Fruit fly (Drosophila melanogaster): ENCODE measurements around the gene Nepl9.
A peak's percentile ranks its signal among the peaks of the same experiment; 100 is the strongest.

Nepl9 gene

dm6 chr2L:16839665-16840064 is 2.6 kb upstream of the Nepl9 start:
- TF ChIP-seq ey (GFP tag; optimal IDR thresholded peaks at IDR 0.05) (no peak), OdsH (GFP tag; optimal IDR thresholded peaks at IDR 0.05) (no peak), sage (GFP tag; optimal IDR thresholded peaks at IDR 0.05) (no peak), dsf (GFP tag; optimal IDR thresholded peaks at IDR 0.05; ENCODE audit: borderline replicate concordance) (no peak), usp (GFP tag; optimal IDR thresholded peaks at IDR 0.05) (no peak)

dm6 chr2L:16837672-16838071 is 614 bp upstream of the Nepl9 start, which contains the start of the genes SclA and SclB:
Gene SclA, plus strand, starts transcription at chr2L:16837972.
Gene SclB, plus strand, starts transcription at chr2L:16837972.
- TF ChIP-seq brk (GFP tag; optimal IDR thresholded peaks at IDR 0.05) (no peak), Myc (optimal IDR thresholded peaks at IDR 0.05) (no peak), dl (GFP tag; optimal IDR thresholded peaks at IDR 0.05; ENCODE audit: insufficient read depth in 1 of 2, partially characterized antibody in 2 of 2) (no peak), Hr83 (GFP tag; optimal IDR thresholded peaks at IDR 0.05; ENCODE audit: poor library complexity, severe bottlenecking) (no peak), h (GFP tag; optimal IDR thresholded peaks at IDR 0.05) (no peak), sv (GFP tag; optimal IDR thresholded peaks at IDR 0.05) (no peak), ey (GFP tag; optimal IDR thresholded peaks at IDR 0.05) (no peak), pan (optimal IDR thresholded peaks at IDR 0.05) (no peak), Rel (GFP tag; optimal IDR thresholded peaks at IDR 0.05) (no peak), Rel (tag; optimal IDR thresholded peaks at IDR 0.05) (no peak), Hr78 (GFP tag; optimal IDR thresholded peaks at IDR 0.05) (no peak), OdsH (GFP tag; optimal IDR thresholded peaks at IDR 0.05) (no peak), foxo (GFP tag; optimal IDR thresholded peaks at IDR 0.05) (no peak), woc (GFP tag; optimal IDR thresholded peaks at IDR 0.05) (no peak), lola (GFP tag; optimal IDR thresholded peaks at IDR 0.05) (no peak), rgr (GFP tag; optimal IDR thresholded peaks at IDR 0.05) (no peak), usp (GFP tag; optimal IDR thresholded peaks at IDR 0.05) (no peak), jim (GFP tag; optimal IDR thresholded peaks at IDR 0.05) (no peak), Mio (GFP tag; optimal IDR thresholded peaks at IDR 0.05) (no peak), fru (GFP tag; optimal IDR thresholded peaks at IDR 0.05) (no peak), tai (GFP tag; optimal IDR thresholded peaks at IDR 0.05) (no peak)

- TF ChIP-seq Sp1 (GFP tag; optimal IDR thresholded peaks at IDR 0.05): no peak
- no peak for TF ChIP-seq fru (GFP tag; optimal IDR thresholded peaks at IDR 0.05)
- TF ChIP-seq CrebA (GFP tag; optimal IDR thresholded peaks at IDR 0.05; ENCODE audit: borderline replicate concordance): no peak
- TF ChIP-seq CG9705 (GFP tag; optimal IDR thresholded peaks at IDR 0.05): no peak
Measured at dm6 chr2L:16834402-16834801, 2.7 kb downstream of the Nepl9 start, which contains the start of gene CG13282. Gene CG13282, minus strand, starts transcription at chr2L:16834502.

- TF ChIP-seq dl (GFP tag; optimal IDR thresholded peaks at IDR 0.05; ENCODE audit: insufficient read depth in 1 of 2, partially characterized antibody in 2 of 2) (no peak), fru (GFP tag; optimal IDR thresholded peaks at IDR 0.05) (no peak), N (GFP tag; optimal IDR thresholded peaks at IDR 0.05) (peak; percentile 52), pan (optimal IDR thresholded peaks at IDR 0.05) (no peak), br (GFP tag; optimal IDR thresholded peaks at IDR 0.05) (no peak), Jra (GFP tag; optimal IDR thresholded peaks at IDR 0.05) (no peak), woc (GFP tag; optimal IDR thresholded peaks at IDR 0.05) (no peak), sage (GFP tag; optimal IDR thresholded peaks at IDR 0.05) (no peak), Dfd (GFP tag; optimal IDR thresholded peaks at IDR 0.05) (no peak), jim (GFP tag; optimal IDR thresholded peaks at IDR 0.05) (no peak), lola (GFP tag; optimal IDR thresholded peaks at IDR 0.05) (no peak), dmrt93B (GFP tag; optimal IDR thresholded peaks at IDR 0.05) (no peak), rgr (GFP tag; optimal IDR thresholded peaks at IDR 0.05) (no peak), h (GFP tag; optimal IDR thresholded peaks at IDR 0.05) (peak; percentile 16)
Measured at dm6 chr2L:16826872-16827506, 10.1 kb downstream of the Nepl9 start, which contains the start of gene AspRS-m. Gene AspRS-m, plus strand, starts transcription at chr2L:16827078.

dm6 chr2L:16824905-16825333 is 12.1 kb downstream of the Nepl9 start, which contains the start of gene Cse1:
Gene Cse1, minus strand, starts transcription at chr2L:16825207.
- TF ChIP-seq N (GFP tag; optimal IDR thresholded peaks at IDR 0.05) (peak; percentile 72), woc (GFP tag; optimal IDR thresholded peaks at IDR 0.05) (peak; percentile 24), lola (GFP tag; optimal IDR thresholded peaks at IDR 0.05) (no peak)

Measured in whole organism, wandering third instar larva.